Fruit fly (Drosophila melanogaster) whole organism, embryonic: ENCODE results near the gene Hpr1.

ENCODE experiments used
- Ada2b ChIP-seq: fragments of 200-800 bp; sonication (Bioruptor generic); IDR thresholded peaks from 2 replicates; pipeline ENCODE4 v1.3.6; 2022; ENCODE audit warnings: missing biosample characterization, missing genetic modification characterization
- Aef1 ChIP-seq: fragments of 200-800 bp; sonication (Bioruptor generic); IDR thresholded peaks from 3 replicates; pipeline ENCODE4 v1.3.6; 2022; ENCODE audit warnings: missing biosample characterization, missing genetic modification characterization
- B-H2 ChIP-seq: fragments of 200-800 bp; sonication (Bioruptor generic); optimal IDR thresholded peaks from 2 replicates; lab custom pipeline; 2018; ENCODE audit warnings: missing biosample characterization, mild to moderate bottlenecking, missing genetic modification characterization
- CG10321 ChIP-seq: fragments of 200-800 bp; sonication (Bioruptor generic); IDR thresholded peaks from 2 replicates; pipeline ENCODE4 v1.3.6; 2022; ENCODE audit warnings: missing biosample characterization, missing genetic modification characterization
- CG11560 ChIP-seq: fragments of 200-800 bp; sonication (Bioruptor generic); IDR thresholded peaks from 3 replicates; pipeline ENCODE4 v1.3.6; 2022; ENCODE audit warnings: missing biosample characterization, missing genetic modification characterization
- CG12744 ChIP-seq: fragments of 200-800 bp; sonication (Bioruptor generic); optimal IDR thresholded peaks from 2 replicates; lab custom pipeline; 2016; ENCODE audit warnings: missing biosample characterization, missing genetic modification characterization
- CG13775 ChIP-seq: fragments of 200-800 bp; sonication (Bioruptor generic); optimal IDR thresholded peaks from 3 replicates; lab custom pipeline; 2017; ENCODE audit warnings: missing biosample characterization, mild to moderate bottlenecking, missing genetic modification characterization
- CG14050 ChIP-seq: fragments of 200-800 bp; sonication (Bioruptor generic); IDR thresholded peaks from 3 replicates; pipeline ENCODE4 v1.3.6; 2022; ENCODE audit warnings: missing biosample characterization, missing genetic modification characterization
- CG14441 ChIP-seq: fragments of 200-800 bp; sonication (Bioruptor generic); IDR thresholded peaks from 2 replicates; pipeline ENCODE4 v1.3.6; 2022; ENCODE audit warnings: missing biosample characterization, missing genetic modification characterization
- CG15011 ChIP-seq: fragments of 200-800 bp; sonication (Bioruptor generic); optimal IDR thresholded peaks from 3 replicates; lab custom pipeline; 2018; ENCODE audit warnings: missing biosample characterization, mild to moderate bottlenecking, missing genetic modification characterization
- CG15601 ChIP-seq: fragments of 200-800 bp; sonication (Bioruptor generic); optimal IDR thresholded peaks from 3 replicates; lab custom pipeline; 2019; ENCODE audit warnings: missing biosample characterization, mild to moderate bottlenecking, missing genetic modification characterization, moderate library complexity
- CG2129 ChIP-seq: fragments of 200-800 bp; sonication (Bioruptor generic); IDR thresholded peaks from 2 replicates; pipeline ENCODE4 v1.3.6; 2022; ENCODE audit warnings: missing biosample characterization, missing genetic modification characterization; ENCODE audit not compliant: partially characterized antibody
- CG4820 ChIP-seq: fragments of 200-800 bp; sonication (Bioruptor generic); optimal IDR thresholded peaks from 3 replicates; lab custom pipeline; 2016; ENCODE audit warnings: missing biosample characterization, missing genetic modification characterization
- CG7271 ChIP-seq: fragments of 200-800 bp; sonication (Bioruptor generic); optimal IDR thresholded peaks from 2 replicates; lab custom pipeline; 2018; ENCODE audit warnings: missing biosample characterization, mild to moderate bottlenecking, missing genetic modification characterization, moderate library complexity
- CG7745 ChIP-seq: fragments of 200-800 bp; sonication (Bioruptor generic); optimal IDR thresholded peaks from 2 replicates; lab custom pipeline; 2018; ENCODE audit warnings: missing biosample characterization, mild to moderate bottlenecking, missing genetic modification characterization, moderate library complexity
- CG7839 ChIP-seq: fragments of 200-800 bp; sonication (Bioruptor generic); optimal IDR thresholded peaks from 3 replicates; lab custom pipeline; 2018; ENCODE audit warnings: missing biosample characterization, mild to moderate bottlenecking, missing genetic modification characterization, moderate library complexity
- CG8944 ChIP-seq: fragments of 200-800 bp; sonication (Bioruptor generic); optimal IDR thresholded peaks from 3 replicates; lab custom pipeline; 2016; ENCODE audit warnings: missing biosample characterization, missing genetic modification characterization
- CkIIα-i1 ChIP-seq: fragments of 200-800 bp; sonication (Bioruptor generic); IDR thresholded peaks from 2 replicates; pipeline ENCODE4 v1.3.6; 2022; ENCODE audit warnings: missing biosample characterization, missing genetic modification characterization
- Ets97D ChIP-seq: fragments of 200-800 bp; sonication (Bioruptor generic); optimal IDR thresholded peaks from 3 replicates; lab custom pipeline; 2016; ENCODE audit warnings: missing biosample characterization, missing genetic modification characterization
- Hey ChIP-seq: fragments of 200-800 bp; sonication (Bioruptor generic); optimal IDR thresholded peaks from 3 replicates; lab custom pipeline; 2018; ENCODE audit warnings: missing biosample characterization, mild to moderate bottlenecking, missing genetic modification characterization
- Lim3 ChIP-seq: fragments of 200-800 bp; sonication (Bioruptor generic); IDR thresholded peaks from 2 replicates; pipeline ENCODE4 v1.3.6; 2022; ENCODE audit warnings: missing biosample characterization, missing genetic modification characterization
- Lpt ChIP-seq: fragments of >200 bp; optimal IDR thresholded peaks from 2 replicates; lab custom pipeline; 2018; ENCODE audit warnings: missing biosample characterization, missing genetic modification characterization
- MESR4 ChIP-seq: fragments of 200-800 bp; sonication (Bioruptor generic); optimal IDR thresholded peaks from 2 replicates; lab custom pipeline; 2018; ENCODE audit warnings: missing biosample characterization, mild to moderate bottlenecking, missing genetic modification characterization, moderate library complexity
- PHDP ChIP-seq: fragments of 200-800 bp; sonication (Bioruptor generic); optimal IDR thresholded peaks from 3 replicates; lab custom pipeline; 2018; ENCODE audit warnings: missing biosample characterization, mild to moderate bottlenecking, missing genetic modification characterization, moderate library complexity
- Pdp1 ChIP-seq, 2 experiments: fragments of 200-800 bp; sonication (Bioruptor generic); optimal IDR thresholded peaks; 3 replicates each; lab custom pipeline; 2016; ENCODE audit warnings: missing biosample characterization in 2 of 2, missing genetic modification characterization in 2 of 2, mild to moderate bottlenecking in 1 of 2, moderate library complexity in 1 of 2
- Side ChIP-seq: fragments of 200-800 bp; sonication (Bioruptor generic); optimal IDR thresholded peaks from 2 replicates; lab custom pipeline; 2016; ENCODE audit warnings: missing biosample characterization, missing genetic modification characterization
- Sry-β ChIP-seq: fragments of 200-800 bp; sonication (Bioruptor generic); optimal IDR thresholded peaks from 2 replicates; lab custom pipeline; 2018; ENCODE audit warnings: missing biosample characterization, mild to moderate bottlenecking, missing genetic modification characterization, moderate library complexity
- Usf ChIP-seq: fragments of 200-800 bp; sonication (Bioruptor generic); optimal IDR thresholded peaks from 2 replicates; lab custom pipeline; 2017; ENCODE audit warnings: missing genotype, missing biosample characterization, missing genetic modification characterization
- Xrp1 ChIP-seq: fragments of 200-800 bp; sonication (Bioruptor generic); IDR thresholded peaks from 2 replicates; pipeline ENCODE4 v1.3.6; 2022; ENCODE audit warnings: missing biosample characterization, missing genetic modification characterization
- az2 ChIP-seq: fragments of 200-800 bp; sonication (Bioruptor generic); optimal IDR thresholded peaks from 3 replicates; lab custom pipeline; 2016; ENCODE audit warnings: missing biosample characterization, missing genetic modification characterization
- bab2 ChIP-seq: fragments of 200-800 bp; sonication (Bioruptor generic); optimal IDR thresholded peaks from 2 replicates; lab custom pipeline; 2016; ENCODE audit warnings: missing biosample characterization, missing genetic modification characterization
- bigmax ChIP-seq: fragments of 200-800 bp; sonication (Bioruptor generic); optimal IDR thresholded peaks from 2 replicates; lab custom pipeline; 2018; ENCODE audit warnings: missing biosample characterization, mild to moderate bottlenecking, missing genetic modification characterization
- br ChIP-seq: fragments of >200 bp; optimal IDR thresholded peaks from 2 replicates; lab custom pipeline; 2017
- dmrt11E ChIP-seq: fragments of 200-800 bp; sonication (Bioruptor generic); optimal IDR thresholded peaks from 3 replicates; lab custom pipeline; 2018; ENCODE audit warnings: missing biosample characterization, mild to moderate bottlenecking, missing genetic modification characterization, moderate library complexity
- dysf ChIP-seq: fragments of 200-800 bp; sonication (Bioruptor generic); IDR thresholded peaks from 3 replicates; pipeline ENCODE4 v1.3.6; 2022; ENCODE audit warnings: missing biosample characterization, missing genetic modification characterization
- gfzf ChIP-seq: fragments of 200-800 bp; sonication (Bioruptor generic); optimal IDR thresholded peaks from 2 replicates; lab custom pipeline; 2016; ENCODE audit warnings: missing biosample characterization, mild to moderate bottlenecking, missing genetic modification characterization, moderate library complexity
- gsb-n ChIP-seq: fragments of 200-800 bp; sonication (Bioruptor generic); optimal IDR thresholded peaks from 3 replicates; lab custom pipeline; 2018; ENCODE audit warnings: missing biosample characterization, mild to moderate bottlenecking, missing genetic modification characterization
- hb ChIP-seq: fragments of 200-800 bp; sonication (Bioruptor generic); IDR thresholded peaks from 3 replicates; pipeline ENCODE4 v1.3.6; 2022; ENCODE audit warnings: missing biosample characterization, missing genetic modification characterization; ENCODE audit not compliant: partially characterized antibody
- pzg ChIP-seq: fragments of 200-800 bp; sonication (Bioruptor generic); optimal IDR thresholded peaks from 3 replicates; lab custom pipeline; 2018; ENCODE audit warnings: missing biosample characterization, mild to moderate bottlenecking, missing genetic modification characterization, moderate library complexity
- repo ChIP-seq: fragments of 200-800 bp; sonication (Bioruptor generic); optimal IDR thresholded peaks from 2 replicates; lab custom pipeline; 2016; ENCODE audit warnings: missing biosample characterization, missing genetic modification characterization
- rib ChIP-seq: fragments of 200-800 bp; sonication (Bioruptor generic); IDR thresholded peaks from 2 replicates; pipeline ENCODE4 v1.3.6; 2022; ENCODE audit warnings: missing biosample characterization, missing genetic modification characterization
- ro ChIP-seq: fragments of 200-800 bp; sonication (Bioruptor generic); IDR thresholded peaks from 2 replicates; pipeline ENCODE4 v1.3.6; 2022; ENCODE audit warnings: missing biosample characterization, missing genetic modification characterization
- sisA ChIP-seq: fragments of 200-800 bp; sonication (Bioruptor generic); IDR thresholded peaks from 2 replicates; pipeline ENCODE4 v1.3.6; 2022; ENCODE audit warnings: missing biosample characterization, missing genetic modification characterization
- slp2 ChIP-seq: fragments of 200-800 bp; sonication (Bioruptor generic); optimal IDR thresholded peaks from 2 replicates; lab custom pipeline; 2016; ENCODE audit warnings: missing biosample characterization, missing genetic modification characterization
- sob ChIP-seq: fragments of 200-800 bp; sonication (Bioruptor generic); IDR thresholded peaks from 2 replicates; pipeline ENCODE4 v1.3.6; 2022; ENCODE audit warnings: missing biosample characterization, missing genetic modification characterization
- ttk ChIP-seq: fragments of 200-800 bp; sonication (Bioruptor generic); IDR thresholded peaks from 2 replicates; pipeline ENCODE4 v2.1.2; 2022; ENCODE audit warnings: missing biosample characterization, missing genetic modification characterization
- tup ChIP-seq: fragments of 200-800 bp; sonication (Bioruptor generic); optimal IDR thresholded peaks from 2 replicates; lab custom pipeline; 2016; ENCODE audit warnings: missing biosample characterization, mild to moderate bottlenecking, missing genetic modification characterization, moderate library complexity
- twi ChIP-seq: fragments of 200-800 bp; optimal IDR thresholded peaks from 2 replicates; lab custom pipeline; 2019; ENCODE audit warnings: missing biosample characterization, mild to moderate bottlenecking, missing genetic modification characterization, moderate library complexity
- unpg ChIP-seq: fragments of 200-800 bp; sonication (Bioruptor generic); optimal IDR thresholded peaks from 3 replicates; lab custom pipeline; 2018; ENCODE audit warnings: missing biosample characterization, mild to moderate bottlenecking, missing genetic modification characterization, moderate library complexity
- wor ChIP-seq: fragments of 200-800 bp; sonication (Bioruptor generic); IDR thresholded peaks from 2 replicates; pipeline ENCODE4 v1.3.6; 2022; ENCODE audit warnings: missing biosample characterization, missing genetic modification characterization
- zfh1 ChIP-seq: fragments of 200-800 bp; sonication (Bioruptor generic); IDR thresholded peaks from 3 replicates; pipeline ENCODE4 v1.3.6; 2022; ENCODE audit warnings: missing biosample characterization, missing genetic modification characterization

The Hpr1 gene

dm6 chr3R:5862032-5862641 lies 40.9 kb upstream of the Hpr1 start, which contains the start of gene CG2017 (continued):
- TF ChIP-seq CG10321 (GFP tag; lab: Robert Waterston, UW): 0 out of 2 replicates have a peak, but pooled peaks have one; percentile 12
- TF ChIP-seq sisA (GFP tag; lab: Robert Waterston, UW): no peak
- TF ChIP-seq CG4820 (GFP tag; lab: Kevin White, UChicago): no peak
- no peak for TF ChIP-seq CG7271 (tag; lab: Kevin White, UChicago)
- no peak for TF ChIP-seq tup
- no peak for TF ChIP-seq CG7745 (tag; lab: Kevin White, UChicago)
- no peak for TF ChIP-seq hb (GFP tag; lab: Robert Waterston, UW)
- TF ChIP-seq CG12744 (GFP tag; lab: Kevin White, UChicago): peak; percentile 20
- TF ChIP-seq Lpt (GFP tag; lab: Kevin White, UChicago): no peak
- peak; percentile 18 for TF ChIP-seq dmrt11E (tag; lab: Kevin White, UChicago)
- no peak for TF ChIP-seq Hey (tag; lab: Kevin White, UChicago)
- TF ChIP-seq Lim3 (GFP tag; lab: Robert Waterston, UW): no peak
- peak; percentile 8 for TF ChIP-seq CG13775
- TF ChIP-seq Ets97D (GFP tag; lab: Kevin White, UChicago): peak; percentile 92
- peak; percentile 75 for TF ChIP-seq twi (tag; lab: Kevin White, UChicago)
- no peak for TF ChIP-seq Aef1
- no peak; the same call in 1 of the 2 replicates for TF ChIP-seq CG14441 (GFP tag; lab: Robert Waterston, UW)
- TF ChIP-seq Pdp1 (GFP tag; optimal IDR thresholded peaks at IDR 0.05; lab: Kevin White, UChicago): peak; percentile 45 to 81
- no peak for TF ChIP-seq CG15011 (GFP tag; lab: Kevin White, UChicago)
- TF ChIP-seq PHDP: peak; percentile 30
- TF ChIP-seq gsb-n: peak; percentile 42
- TF ChIP-seq Usf (GFP tag; lab: Kevin White, UChicago): peak; percentile 2
- no peak for TF ChIP-seq Ada2b (GFP tag; lab: Robert Waterston, UW)
- TF ChIP-seq Side (GFP tag; lab: Kevin White, UChicago): peak; percentile 43
- TF ChIP-seq Sry-β (GFP tag; lab: Kevin White, UChicago): peak; percentile 51
- TF ChIP-seq CG7839: peak; percentile 24
- peak; percentile 26 for TF ChIP-seq CG8944 (GFP tag; lab: Kevin White, UChicago)
- TF ChIP-seq ttk (GFP tag; lab: Robert Waterston, UW): peak; percentile 31; the same call in 1 of the 2 replicates
- TF ChIP-seq ro (GFP tag; lab: Robert Waterston, UW): no peak
- TF ChIP-seq rib (GFP tag; lab: Robert Waterston, UW): peak; percentile 52
- no peak for TF ChIP-seq CG11560 (tag; lab: Robert Waterston, UW)
- TF ChIP-seq pzg (GFP tag; lab: Kevin White, UChicago): peak; percentile 94
- peak; percentile 78 for TF ChIP-seq sob (GFP tag; lab: Robert Waterston, UW)
- TF ChIP-seq bab2 (GFP tag; lab: Kevin White, UChicago): peak; percentile 53
- no peak for TF ChIP-seq br
- peak; percentile 53 for TF ChIP-seq bigmax
- peak; percentile 11 for TF ChIP-seq slp2 (GFP tag; lab: Kevin White, UChicago)
- TF ChIP-seq wor (GFP tag; lab: Robert Waterston, UW): no peak
- peak; percentile 92 for TF ChIP-seq gfzf (GFP tag; lab: Kevin White, UChicago)
- TF ChIP-seq Xrp1 (GFP tag; lab: Robert Waterston, UW): no peak
- TF ChIP-seq az2 (GFP tag; lab: Kevin White, UChicago): peak; percentile 13
- TF ChIP-seq zfh1 (GFP tag; lab: Robert Waterston, UW): peak; percentile 45; the same call in 1 of the 3 replicates
- peak; percentile 29; the same call in 1 of the 3 replicates for TF ChIP-seq dysf (GFP tag; lab: Robert Waterston, UW)
- peak; percentile 50 for TF ChIP-seq MESR4 (GFP tag; lab: Kevin White, UChicago)
- no peak for TF ChIP-seq CG15601 (tag; lab: Kevin White, UChicago)
- peak; percentile 26; the same call in 1 of the 3 replicates for TF ChIP-seq CG14050 (GFP tag; lab: Robert Waterston, UW)
- TF ChIP-seq CG2129 (GFP tag; lab: Robert Waterston, UW): no peak
- peak; percentile 33 for TF ChIP-seq repo (GFP tag; lab: Kevin White, UChicago)
- no peak for TF ChIP-seq CkIIα-i1 (GFP tag; lab: Robert Waterston, UW)
- no peak for TF ChIP-seq unpg (GFP tag; lab: Kevin White, UChicago)
- peak; percentile 70 for TF ChIP-seq B-H2
